Fruit fly (Drosophila melanogaster) whole organism: ENCODE measurements around the gene Prp18.

Experiments
- CG8478 ChIP-seq: fragments of >200 bp; optimal IDR thresholded peaks from 2 replicates; lab custom pipeline; 2018; ENCODE audit warnings: inconsistent platforms
- Dll ChIP-seq: fragments of >200 bp; optimal IDR thresholded peaks from 2 replicates; lab custom pipeline; 2017
- EcR ChIP-seq, 2 experiments: fragments of >200 bp; optimal IDR thresholded peaks; 2 replicates each; lab custom pipeline; 2017; ENCODE audit warnings: missing biosample characterization in 2 of 2, missing genetic modification characterization in 2 of 2, missing genetic modification reagents in 2 of 2
- pan ChIP-seq: fragments of >200 bp; optimal IDR thresholded peaks from 2 replicates; lab custom pipeline; 2017
- psq ChIP-seq: fragments of >200 bp; optimal IDR thresholded peaks from 2 replicates; lab custom pipeline; 2017
- usp ChIP-seq: fragments of >200 bp; optimal IDR thresholded peaks from 2 replicates; lab custom pipeline; 2017; ENCODE audit warnings: missing biosample characterization, missing genetic modification characterization, mixed read lengths

dm6 chr3R:19070222-19070949 is 39.3 kb upstream of the Prp18 start:
- TF ChIP-seq usp (GFP tag; lab: Kevin White, UChicago) (no peak), Dll (no peak), CG8478 (lab: Kevin White, UChicago) (no peak), psq (lab: Kevin White, UChicago) (no peak), EcR (GFP tag; optimal IDR thresholded peaks at IDR 0.05; lab: Kevin White, UChicago) (no peak), pan (lab: Kevin White, UChicago) (no peak)
